Worm (Caenorhabditis elegans) whole organism, late embryonic: ENCODE measurements around the gene K10D11.5.

Experiments used
- ceh-18 ChIP-seq: sonication (generic microtip); optimal IDR thresholded peaks from 2 replicates; lab custom pipeline; 2016; ENCODE audit warnings: missing genetic modification characterization, missing compliant biosample characterization
- ceh-19 ChIP-seq: fragments of 200-800 bp; sonication (Bioruptor generic); optimal IDR thresholded peaks from 2 replicates; lab custom pipeline; 2018; ENCODE audit warnings: mild to moderate bottlenecking, missing genetic modification characterization, missing compliant biosample characterization
- elt-2 ChIP-seq: sonication (generic microtip); optimal IDR thresholded peaks from 2 replicates; lab custom pipeline; 2016; ENCODE audit warnings: missing genetic modification reagents, missing genetic modification characterization, missing compliant biosample characterization
- sox-2 ChIP-seq: fragments of 200-800 bp; sonication (Bioruptor generic); IDR thresholded peaks from 2 replicates; pipeline ENCODE4 v1.3.6; 2022; ENCODE audit warnings: missing genetic modification reagents, missing genetic modification characterization, missing compliant biosample characterization
- sox-4 ChIP-seq: sonication (generic microtip); optimal IDR thresholded peaks from 2 replicates; lab custom pipeline; 2017; ENCODE audit warnings: mild to moderate bottlenecking, missing genetic modification characterization, inconsistent platforms, missing compliant biosample characterization

DNA sequence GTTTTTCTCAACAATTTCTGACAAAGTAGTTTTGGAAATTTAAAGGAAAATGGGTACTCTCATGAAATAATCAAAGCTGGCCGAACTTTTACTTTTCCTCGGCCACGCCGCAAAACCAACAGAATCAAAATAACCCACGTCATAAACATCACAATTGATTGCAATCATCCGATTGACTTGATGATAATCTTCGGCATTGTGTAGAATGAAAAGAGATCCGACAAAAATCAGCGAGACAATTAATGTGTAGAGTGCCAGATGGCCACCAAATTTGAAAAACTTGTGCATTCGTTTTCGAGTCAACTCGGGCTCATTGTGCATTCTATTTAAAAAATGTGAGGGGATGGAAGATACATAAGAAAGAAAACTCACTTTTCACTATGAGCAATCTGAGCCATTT lies 45.2 kb upstream of the K10D11.5 start:
- TF ChIP-seq sox-2 (GFP tag; lab: Robert Waterston, UW) = no peak
- TF ChIP-seq ceh-19 (GFP tag; lab: Kevin White, UChicago) = no peak
- TF ChIP-seq sox-4 (tag; lab: Kevin White, UChicago) = no peak
- TF ChIP-seq elt-2 = no peak
- TF ChIP-seq ceh-18 = no peak
